Fruit fly (Drosophila melanogaster): Measurements from ENCODE around the gene jar.

jar gene

DNA sequence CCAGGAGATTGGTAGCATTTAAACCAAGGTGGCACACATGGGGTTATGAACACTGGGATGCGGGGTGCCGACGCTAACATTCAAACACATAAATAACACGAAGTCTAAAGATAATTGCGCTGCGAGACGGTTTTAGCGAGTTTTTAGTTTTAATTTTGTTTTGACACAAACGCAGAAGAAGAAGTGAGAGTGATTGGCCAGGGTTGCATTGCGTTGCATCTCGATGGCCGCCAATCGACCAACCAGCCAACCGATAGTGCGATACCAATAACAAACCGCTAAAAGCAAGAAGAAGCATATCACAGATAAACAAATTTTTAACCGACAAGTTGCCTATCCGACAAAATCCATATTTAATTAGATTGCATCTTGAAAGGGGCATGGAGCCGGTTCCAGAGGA, 44.3 kb downstream of the jar start, which contains the start of the genes Spps and CG13609 (continued):
- TF ChIP-seq org-1 (GFP tag; optimal IDR thresholded peaks at IDR 0.05) (no peak), HLHmδ (GFP tag; optimal IDR thresholded peaks at IDR 0.05) (peak; percentile 2), Mes4 (GFP tag; optimal IDR thresholded peaks at IDR 0.05) (peak; percentile 3), hbn (GFP tag; IDR thresholded peaks at IDR 0.05; ENCODE audit: partially characterized antibody) (peak; percentile 95), CG32532 (GFP tag; IDR thresholded peaks at IDR 0.05) (0 out of 2 replicates have a peak, but pooled peaks have one; percentile 27), CG1602 (GFP tag; optimal IDR thresholded peaks at IDR 0.05) (no peak), sr (GFP tag; IDR thresholded peaks at IDR 0.05) (peak; percentile 9; the same call in 1 of the 3 replicates), kay (GFP tag; optimal IDR thresholded peaks at IDR 0.05) (no peak), CG14050 (GFP tag; IDR thresholded peaks at IDR 0.05) (no peak), hkb (optimal IDR thresholded peaks at IDR 0.05) (no peak), hkb (GFP tag; IDR thresholded peaks at IDR 0.05) (peak; percentile 19; the same call in 1 of the 2 replicates), sima (GFP tag; optimal IDR thresholded peaks at IDR 0.05) (no peak), Dfd (GFP tag; optimal IDR thresholded peaks at IDR 0.05) (no peak), Poxn (GFP tag; IDR thresholded peaks at IDR 0.05) (no peak), oc (tag; optimal IDR thresholded peaks at IDR 0.05) (no peak), HLH4C (GFP tag; IDR thresholded peaks at IDR 0.05; ENCODE audit: partially characterized antibody) (peak; percentile 100), YL-1 (GFP tag; optimal IDR thresholded peaks at IDR 0.05) (peak; percentile 89), tna (GFP tag; IDR thresholded peaks at IDR 0.05; ENCODE audit: partially characterized antibody) (peak; percentile 93), salm (tag; optimal IDR thresholded peaks at IDR 0.05) (no peak), nom (GFP tag; optimal IDR thresholded peaks at IDR 0.05) (peak; percentile 10), CG9215 (GFP tag; IDR thresholded peaks at IDR 0.05) (no peak), Ets97D (GFP tag; optimal IDR thresholded peaks at IDR 0.05) (peak; percentile 93), odd (GFP tag; optimal IDR thresholded peaks at IDR 0.05) (no peak), trem (tag; optimal IDR thresholded peaks at IDR 0.05) (peak; percentile 88), Atf6 (GFP tag; IDR thresholded peaks at IDR 0.05) (no peak), ara (GFP tag; IDR thresholded peaks at IDR 0.05) (no peak), CG8924 (tag; optimal IDR thresholded peaks at IDR 0.05) (peak; percentile 57), CG34376 (GFP tag; optimal IDR thresholded peaks at IDR 0.05) (peak; percentile 14), MBD-R2 (GFP tag; IDR thresholded peaks at IDR 0.05) (peak; percentile 95), Dref (GFP tag; IDR thresholded peaks at IDR 0.05) (peak; percentile 96), nmo (GFP tag; optimal IDR thresholded peaks at IDR 0.05) (peak; percentile 46), CG9817 (tag; optimal IDR thresholded peaks at IDR 0.05) (no peak), otp (GFP tag; IDR thresholded peaks at IDR 0.05) (no peak), CG3847 (GFP tag; IDR thresholded peaks at IDR 0.05) (peak; percentile 47), sna (GFP tag; IDR thresholded peaks at IDR 0.05; ENCODE audit: partially characterized antibody) (peak; percentile 92), Hr3 (GFP tag; optimal IDR thresholded peaks at IDR 0.05) (no peak), CG2712 (tag; optimal IDR thresholded peaks at IDR 0.05) (peak; percentile 38), CHES-1-like (GFP tag; optimal IDR thresholded peaks at IDR 0.05) (peak; percentile 86), inv (GFP tag; IDR thresholded peaks at IDR 0.05; ENCODE audit: partially characterized antibody) (peak; percentile 93), vfl (GFP tag; optimal IDR thresholded peaks at IDR 0.05) (no peak), bowl (GFP tag; IDR thresholded peaks at IDR 0.05) (no peak), CG4820 (GFP tag; optimal IDR thresholded peaks at IDR 0.05) (no peak), gce (GFP tag; IDR thresholded peaks at IDR 0.05) (no peak), Tbp (GFP tag; optimal IDR thresholded peaks at IDR 0.05) (no peak), CG2678 (tag; optimal IDR thresholded peaks at IDR 0.05) (no peak), toy (GFP tag; IDR thresholded peaks at IDR 0.05) (no peak), nerfin-2 (GFP tag; IDR thresholded peaks at IDR 0.05; ENCODE audit: partially characterized antibody) (peak; percentile 94), slbo (GFP tag; IDR thresholded peaks at IDR 0.05) (peak; percentile 42; the same call in 1 of the 2 replicates), CG4617 (GFP tag; optimal IDR thresholded peaks at IDR 0.05; ENCODE audit: borderline replicate concordance) (peak; percentile 98), bbx (GFP tag; IDR thresholded peaks at IDR 0.05; ENCODE audit: partially characterized antibody) (peak; percentile 98), trh (GFP tag; optimal IDR thresholded peaks at IDR 0.05) (no peak), ERR (GFP tag; optimal IDR thresholded peaks at IDR 0.05) (peak; percentile 45)

All from whole organism, embryonic.